Fruit fly (Drosophila melanogaster) whole organism, embryonic: Measurements from ENCODE around the gene CG18596.

Source experiments
- Adf1 ChIP-seq: fragments of 200-800 bp; sonication (Bioruptor generic); IDR thresholded peaks from 2 replicates; pipeline ENCODE4 v1.3.6; 2022; ENCODE audit warnings: missing biosample characterization, missing genetic modification characterization
- B-H1 ChIP-seq: fragments of 200-800 bp; sonication (Bioruptor generic); IDR thresholded peaks from 3 replicates; pipeline ENCODE4 v1.3.6; 2022; ENCODE audit warnings: missing biosample characterization, missing genetic modification characterization
- Bteb2 ChIP-seq: fragments of 200-800 bp; sonication (Bioruptor generic); optimal IDR thresholded peaks from 2 replicates; lab custom pipeline; 2016; ENCODE audit warnings: missing biosample characterization, missing genetic modification characterization
- CG10274 ChIP-seq: fragments of 200-800 bp; sonication (Bioruptor generic); optimal IDR thresholded peaks from 3 replicates; lab custom pipeline; 2017; ENCODE audit warnings: missing biosample characterization, mild to moderate bottlenecking, missing genetic modification characterization
- CG10959 ChIP-seq: fragments of 200-800 bp; sonication (Bioruptor generic); IDR thresholded peaks from 2 replicates; pipeline ENCODE4 v1.3.6; 2022; ENCODE audit warnings: missing biosample characterization, missing genetic modification characterization
- CG11456 ChIP-seq: fragments of 200-800 bp; sonication (Bioruptor generic); IDR thresholded peaks from 3 replicates; pipeline ENCODE4 v1.3.6; 2022; ENCODE audit warnings: missing biosample characterization, missing genetic modification characterization
- CG12236 ChIP-seq: fragments of 200-800 bp; sonication (Bioruptor generic); optimal IDR thresholded peaks from 2 replicates; lab custom pipeline; 2016; ENCODE audit warnings: missing biosample characterization, missing genetic modification characterization
- CG12659 ChIP-seq: fragments of 200-800 bp; sonication (Bioruptor generic); optimal IDR thresholded peaks from 3 replicates; lab custom pipeline; 2017; ENCODE audit warnings: mild to moderate bottlenecking, missing biosample characterization, missing genetic modification reagents, missing genetic modification characterization
- CG13894 ChIP-seq: fragments of 200-800 bp; sonication (Bioruptor generic); optimal IDR thresholded peaks from 3 replicates; lab custom pipeline; 2018; ENCODE audit warnings: missing biosample characterization, mild to moderate bottlenecking, missing genetic modification characterization, moderate library complexity
- CG14441 ChIP-seq: fragments of 200-800 bp; sonication (Bioruptor generic); IDR thresholded peaks from 2 replicates; pipeline ENCODE4 v1.3.6; 2022; ENCODE audit warnings: missing biosample characterization, missing genetic modification characterization
- CG15269 ChIP-seq: fragments of 200-800 bp; sonication (Bioruptor generic); optimal IDR thresholded peaks from 2 replicates; lab custom pipeline; 2018; ENCODE audit warnings: missing biosample characterization, mild to moderate bottlenecking, missing genetic modification characterization, moderate library complexity
- CG17829 ChIP-seq: fragments of 200-800 bp; optimal IDR thresholded peaks from 2 replicates; lab custom pipeline; 2019; ENCODE audit warnings: missing biosample characterization, mild to moderate bottlenecking, missing genetic modification characterization, moderate library complexity
- CG17912 ChIP-seq: fragments of 200-800 bp; sonication (Bioruptor generic); optimal IDR thresholded peaks from 2 replicates; lab custom pipeline; 2018; ENCODE audit warnings: missing biosample characterization, mild to moderate bottlenecking, missing genetic modification characterization
- CG30020 ChIP-seq: fragments of 200-800 bp; optimal IDR thresholded peaks from 2 replicates; lab custom pipeline; 2019; ENCODE audit warnings: missing biosample characterization, mild to moderate bottlenecking, missing genetic modification characterization, moderate library complexity
- CG6175 ChIP-seq: fragments of 200-800 bp; sonication (Bioruptor generic); IDR thresholded peaks from 3 replicates; pipeline ENCODE4 v1.3.6; 2022; ENCODE audit warnings: missing biosample characterization, missing genetic modification characterization
- CG6683 ChIP-seq: fragments of 200-800 bp; sonication (Bioruptor generic); optimal IDR thresholded peaks from 2 replicates; lab custom pipeline; 2017; ENCODE audit warnings: missing biosample characterization, mild to moderate bottlenecking, missing genetic modification characterization, missing genetic modification reagents
- CG7987 ChIP-seq: fragments of 200-800 bp; sonication (Bioruptor generic); optimal IDR thresholded peaks from 2 replicates; lab custom pipeline; 2018; ENCODE audit warnings: missing biosample characterization, mild to moderate bottlenecking, missing genetic modification characterization, moderate library complexity
- CG8388 ChIP-seq: fragments of 200-800 bp; sonication (Bioruptor generic); optimal IDR thresholded peaks from 2 replicates; lab custom pipeline; 2019; ENCODE audit warnings: missing biosample characterization, mild to moderate bottlenecking, missing genetic modification characterization, moderate library complexity
- CG9797 ChIP-seq: fragments of 200-800 bp; sonication (Bioruptor generic); optimal IDR thresholded peaks from 3 replicates; lab custom pipeline; 2018; ENCODE audit warnings: missing biosample characterization, mild to moderate bottlenecking, missing genetic modification characterization
- CG9876 ChIP-seq: fragments of 200-800 bp; sonication (Bioruptor generic); optimal IDR thresholded peaks from 2 replicates; lab custom pipeline; 2016; ENCODE audit warnings: missing biosample characterization, missing genetic modification characterization
- CTCF ChIP-seq: fragments of 200-800 bp; sonication (Bioruptor generic); optimal IDR thresholded peaks from 2 replicates; lab custom pipeline; 2017; ENCODE audit warnings: missing biosample characterization, mild to moderate bottlenecking, missing genetic modification characterization, moderate library complexity
- Chrac-16 ChIP-seq: fragments of 200-800 bp; sonication (Bioruptor generic); optimal IDR thresholded peaks from 3 replicates; lab custom pipeline; 2016; ENCODE audit warnings: missing biosample characterization, missing genetic modification characterization
- D19B ChIP-seq: fragments of 200-800 bp; sonication (Bioruptor generic); optimal IDR thresholded peaks from 2 replicates; lab custom pipeline; 2017; ENCODE audit warnings: missing biosample characterization, mild to moderate bottlenecking, missing genetic modification characterization
- Deaf1 ChIP-seq: fragments of 200-800 bp; optimal IDR thresholded peaks from 3 replicates; lab custom pipeline; 2019; ENCODE audit warnings: missing biosample characterization, mild to moderate bottlenecking, missing genetic modification characterization, moderate library complexity
- Dek ChIP-seq: fragments of 200-800 bp; sonication (Bioruptor generic); optimal IDR thresholded peaks from 3 replicates; lab custom pipeline; 2019; ENCODE audit warnings: missing biosample characterization, mild to moderate bottlenecking, missing genetic modification characterization, moderate library complexity
- E2f2 ChIP-seq: fragments of 200-800 bp; sonication (Bioruptor generic); IDR thresholded peaks from 2 replicates; pipeline ENCODE4 v1.3.6; 2022; ENCODE audit warnings: missing biosample characterization, missing genetic modification characterization
- Max ChIP-seq: fragments of 200-800 bp; sonication (Bioruptor generic); optimal IDR thresholded peaks from 2 replicates; lab custom pipeline; 2016; ENCODE audit warnings: missing biosample characterization, mild to moderate bottlenecking, missing genetic modification characterization
- Meics ChIP-seq: fragments of 200-800 bp; sonication (Bioruptor generic); optimal IDR thresholded peaks from 2 replicates; lab custom pipeline; 2017; ENCODE audit warnings: missing biosample characterization, mild to moderate bottlenecking, missing genetic modification characterization
- PHDP ChIP-seq: fragments of 200-800 bp; sonication (Bioruptor generic); optimal IDR thresholded peaks from 3 replicates; lab custom pipeline; 2018; ENCODE audit warnings: missing biosample characterization, mild to moderate bottlenecking, missing genetic modification characterization, moderate library complexity
- Rx ChIP-seq: fragments of 200-800 bp; sonication (Bioruptor generic); IDR thresholded peaks from 2 replicates; pipeline ENCODE4 v1.3.6; 2022; ENCODE audit warnings: missing biosample characterization, missing genetic modification characterization
- YL-1 ChIP-seq: fragments of 200-800 bp; sonication (Bioruptor generic); optimal IDR thresholded peaks from 3 replicates; lab custom pipeline; 2017; ENCODE audit warnings: missing biosample characterization, mild to moderate bottlenecking, missing genetic modification characterization
- ci ChIP-seq: fragments of 200-800 bp; sonication (Bioruptor generic); IDR thresholded peaks from 3 replicates; pipeline ENCODE4 v1.3.6; 2022; ENCODE audit warnings: missing biosample characterization, missing genetic modification characterization
- crp ChIP-seq, 2 experiments: fragments of 200-800 bp; sonication (Bioruptor generic); optimal IDR thresholded peaks; 2 replicates in 1 of 2; 3 replicates in 1 of 2; lab custom pipeline; 2017; ENCODE audit warnings: missing biosample characterization in 2 of 2, missing genetic modification characterization in 2 of 2, mild to moderate bottlenecking in 1 of 2, moderate library complexity in 1 of 2
- dan ChIP-seq: fragments of 200-800 bp; sonication (Bioruptor generic); IDR thresholded peaks from 2 replicates; pipeline ENCODE4 v1.3.6; 2022; ENCODE audit warnings: missing biosample characterization, missing genetic modification characterization
- exex ChIP-seq: fragments of 200-800 bp; sonication (Bioruptor generic); optimal IDR thresholded peaks from 4 replicates; lab custom pipeline; 2018; ENCODE audit warnings: missing biosample characterization, mild to moderate bottlenecking, missing genetic modification characterization, moderate library complexity
- grau ChIP-seq: fragments of 200-800 bp; optimal IDR thresholded peaks from 3 replicates; lab custom pipeline; 2019; ENCODE audit warnings: missing biosample characterization, mild to moderate bottlenecking, missing genetic modification characterization, moderate library complexity
- hb ChIP-seq: fragments of 200-800 bp; sonication (Bioruptor generic); IDR thresholded peaks from 3 replicates; pipeline ENCODE4 v1.3.6; 2022; ENCODE audit warnings: missing biosample characterization, missing genetic modification characterization; ENCODE audit not compliant: partially characterized antibody
- knrl ChIP-seq: fragments of 200-800 bp; sonication (Bioruptor generic); IDR thresholded peaks from 3 replicates; pipeline ENCODE4 v1.3.6; 2022; ENCODE audit warnings: missing biosample characterization, missing genetic modification characterization; ENCODE audit not compliant: partially characterized antibody
- org-1 ChIP-seq: fragments of 200-800 bp; sonication (Bioruptor generic); optimal IDR thresholded peaks from 2 replicates; lab custom pipeline; 2017; ENCODE audit warnings: missing biosample characterization, missing genetic modification characterization
- otp ChIP-seq: fragments of 200-800 bp; sonication (Bioruptor generic); IDR thresholded peaks from 3 replicates; pipeline ENCODE4, ENCODE4 v1.3.6; 2022; ENCODE audit warnings: missing biosample characterization, missing genetic modification characterization
- phol ChIP-seq: fragments of 200-800 bp; sonication (Bioruptor generic); optimal IDR thresholded peaks from 3 replicates; lab custom pipeline; 2018; ENCODE audit warnings: missing biosample characterization, mild to moderate bottlenecking, missing genetic modification characterization, moderate library complexity
- row ChIP-seq: fragments of 200-800 bp; sonication (Bioruptor generic); IDR thresholded peaks from 3 replicates; pipeline ENCODE4 v1.3.6; 2022; ENCODE audit warnings: missing biosample characterization, missing genetic modification characterization
- slbo ChIP-seq: fragments of 200-800 bp; sonication (Bioruptor generic); IDR thresholded peaks from 2 replicates; pipeline ENCODE4 v1.3.6; 2022; ENCODE audit warnings: missing biosample characterization, missing genetic modification characterization
- sna ChIP-seq: fragments of 200-800 bp; sonication (Bioruptor generic); IDR thresholded peaks from 2 replicates; pipeline ENCODE4 v1.3.6; 2022; ENCODE audit warnings: missing biosample characterization, missing genetic modification characterization; ENCODE audit not compliant: partially characterized antibody
- vvl ChIP-seq: fragments of 200-800 bp; sonication (Bioruptor generic); IDR thresholded peaks from 2 replicates; pipeline ENCODE4 v1.3.6; 2022; ENCODE audit warnings: missing biosample characterization, missing genetic modification characterization
- zen2 ChIP-seq: fragments of 200-800 bp; sonication (Bioruptor generic); IDR thresholded peaks from 3 replicates; pipeline ENCODE4 v1.3.6; 2022; ENCODE audit warnings: missing biosample characterization, missing genetic modification characterization; ENCODE audit not compliant: partially characterized antibody

Gene CG18596

dm6 chr3R:22365660-22366195, 10.0 kb upstream of the CG18596 start, which contains the start of gene CG5382 (continued):
- TF ChIP-seq otp (GFP tag; lab: Robert Waterston, UW) (no peak), vvl (GFP tag; lab: Robert Waterston, UW) (no peak)

dm6 chr3R:22367126-22368076, 8.3 kb upstream of the CG18596 start, which contains the start of the genes Polr3F and PyK:
Gene Polr3F (minus strand): TSS chr3R:22367373.
Gene PyK (plus strand): TSS chr3R:22367536.
- TF ChIP-seq row (GFP tag; lab: Robert Waterston, UW) (peak; percentile 74), CG9876 (GFP tag; lab: Kevin White, UChicago) (no peak), D19B (GFP tag; lab: Kevin White, UChicago) (peak; percentile 6), grau (tag; lab: Kevin White, UChicago) (peak; percentile 51), CG9797 (GFP tag; lab: Kevin White, UChicago) (peak; percentile 40), CG30020 (tag; lab: Kevin White, UChicago) (peak; percentile 38), CTCF (no peak), sna (0 out of 2 replicates have a peak, but pooled peaks have one; percentile 17), ci (GFP tag; lab: Robert Waterston, UW) (peak; percentile 33; the same call in 1 of the 3 replicates), CG15269 (tag; lab: Kevin White, UChicago) (peak; percentile 52), CG10274 (GFP tag; lab: Kevin White, UChicago) (no peak), CG6683 (GFP tag; lab: Kevin White, UChicago) (no peak), CG13894 (no peak), knrl (0 out of 3 replicates have a peak, but pooled peaks have one; percentile 26), exex (tag; lab: Kevin White, UChicago) (peak; percentile 10), Adf1 (GFP tag; lab: Robert Waterston, UW) (no peak), CG11456 (no peak), CG8388 (GFP tag; lab: Kevin White, UChicago) (peak; percentile 38), CG10959 (GFP tag; lab: Robert Waterston, UW) (no peak), zen2 (no peak), slbo (GFP tag; lab: Robert Waterston, UW) (0 out of 2 replicates have a peak, but pooled peaks have one; percentile 17), crp (GFP tag; optimal IDR thresholded peaks at IDR 0.05; lab: Kevin White, UChicago) (peak in 1 of 2 experiments; percentile 65), Rx (no peak), hb (no peak), CG6175 (no peak), Dek (tag; lab: Kevin White, UChicago) (peak; percentile 3), Deaf1 (tag; lab: Kevin White, UChicago) (peak; percentile 2), Chrac-16 (GFP tag; lab: Kevin White, UChicago) (peak; percentile 8), PHDP (tag; lab: Kevin White, UChicago) (peak; percentile 56), CG12236 (GFP tag; lab: Kevin White, UChicago) (no peak), CG14441 (GFP tag; lab: Robert Waterston, UW) (peak; percentile 36; the same call in 1 of the 2 replicates), Bteb2 (GFP tag; lab: Kevin White, UChicago) (peak; percentile 6), phol (tag; lab: Kevin White, UChicago) (peak; percentile 47), Max (GFP tag; lab: Kevin White, UChicago) (peak; percentile 33), CG7987 (no peak), org-1 (GFP tag; lab: Kevin White, UChicago) (no peak), CG17829 (tag; lab: Kevin White, UChicago) (peak; percentile 26), CG17912 (GFP tag; lab: Kevin White, UChicago) (no peak), dan (GFP tag; lab: Robert Waterston, UW) (no peak), CG12659 (peak; percentile 53), YL-1 (GFP tag; lab: Kevin White, UChicago) (peak; percentile 51), Meics (GFP tag; lab: Kevin White, UChicago) (peak; percentile 44), B-H1 (no peak), E2f2 (GFP tag; lab: Robert Waterston, UW) (peak; percentile 71)
